Comparison of ENCODE assay signal across 3 fruit fly cellular contexts in genomic region chr3L:14977536-14978495, dm6.
TF ChIP-seq lines count a peak whose summit lies in the region.

No protein-coding gene starts in this region.

TF ChIP-seq in whole organism, embryonic, 481 proteins besides CTCF, POLR2A, EP300 and RAD21 (continued from another document and continues in another):
- TF ChIP-seq jumu (GFP tag; optimal IDR thresholded peaks at IDR 0.05; lab: Kevin White, UChicago): no peak
- peak; percentile 27 for TF ChIP-seq CG10462 (GFP tag; optimal IDR thresholded peaks at IDR 0.05; lab: Kevin White, UChicago)
- peak; percentile 41; the same call in 1 of the 2 replicates for TF ChIP-seq amos (GFP tag; IDR thresholded peaks at IDR 0.05; lab: Robert Waterston, UW; ENCODE audit: partially characterized antibody)
- TF ChIP-seq hb (GFP tag; IDR thresholded peaks at IDR 0.05; lab: Robert Waterston, UW; ENCODE audit: partially characterized antibody): no peak
- no peak for TF ChIP-seq bab2 (GFP tag; optimal IDR thresholded peaks at IDR 0.05; lab: Kevin White, UChicago)
- no peak for TF ChIP-seq salm (tag; optimal IDR thresholded peaks at IDR 0.05; lab: Kevin White, UChicago)
- TF ChIP-seq Deaf1 (tag; optimal IDR thresholded peaks at IDR 0.05; lab: Kevin White, UChicago): peak; percentile 83
- TF ChIP-seq CG34376 (GFP tag; optimal IDR thresholded peaks at IDR 0.05; lab: Kevin White, UChicago): peak; percentile 46
- peak; percentile 97 for TF ChIP-seq kni (GFP tag; optimal IDR thresholded peaks at IDR 0.05; lab: Kevin White, UChicago)
- no peak for TF ChIP-seq CG5245 (GFP tag; optimal IDR thresholded peaks at IDR 0.05; lab: Kevin White, UChicago)
- no peak for TF ChIP-seq Vsx1 (GFP tag; optimal IDR thresholded peaks at IDR 0.05; lab: Kevin White, UChicago)
- peak; percentile 59 for TF ChIP-seq Abd-B (GFP tag; optimal IDR thresholded peaks at IDR 0.05; lab: Kevin White, UChicago)
- no peak for TF ChIP-seq tx (GFP tag; optimal IDR thresholded peaks at IDR 0.05; lab: Kevin White, UChicago)
- TF ChIP-seq CG10431 (GFP tag; optimal IDR thresholded peaks at IDR 0.05; lab: Kevin White, UChicago): peak; percentile 27
- peak; percentile 11 for TF ChIP-seq org-1 (GFP tag; optimal IDR thresholded peaks at IDR 0.05; lab: Kevin White, UChicago)
- no peak for TF ChIP-seq CG15073 (GFP tag; optimal IDR thresholded peaks at IDR 0.05; lab: Kevin White, UChicago)
- no peak; the same call in 2 of the 3 replicates for TF ChIP-seq sr (GFP tag; IDR thresholded peaks at IDR 0.05; lab: Robert Waterston, UW)
- no peak for TF ChIP-seq kay (GFP tag; optimal IDR thresholded peaks at IDR 0.05; lab: Kevin White, UChicago)
- no peak for TF ChIP-seq Side (GFP tag; optimal IDR thresholded peaks at IDR 0.05; lab: Kevin White, UChicago)
- no peak for TF ChIP-seq cwo (GFP tag; optimal IDR thresholded peaks at IDR 0.05; lab: Kevin White, UChicago)
- TF ChIP-seq Stat92E (GFP tag; optimal IDR thresholded peaks at IDR 0.05; lab: Kevin White, UChicago): peak in 1 of 3 experiments; percentile 7
- no peak for TF ChIP-seq D19A (tag; optimal IDR thresholded peaks at IDR 0.05; lab: Kevin White, UChicago)
- no peak for TF ChIP-seq ase (GFP tag; IDR thresholded peaks at IDR 0.05; lab: Robert Waterston, UW)
- TF ChIP-seq emc (GFP tag; optimal IDR thresholded peaks at IDR 0.05; lab: Kevin White, UChicago): no peak
- TF ChIP-seq Poxn (GFP tag; IDR thresholded peaks at IDR 0.05; lab: Robert Waterston, UW): no peak
- no peak for TF ChIP-seq Sin3A (optimal IDR thresholded peaks at IDR 0.05; lab: Kevin White, UChicago)
- no peak for TF ChIP-seq sc (optimal IDR thresholded peaks at IDR 0.05; lab: Kevin White, UChicago)
- no peak for TF ChIP-seq sc (GFP tag; optimal IDR thresholded peaks at IDR 0.05; lab: Kevin White, UChicago)
- TF ChIP-seq TFAM (GFP tag; optimal IDR thresholded peaks at IDR 0.05; lab: Kevin White, UChicago): no peak
- no peak for TF ChIP-seq Bdp1 (GFP tag; optimal IDR thresholded peaks at IDR 0.05; lab: Kevin White, UChicago)
- TF ChIP-seq hth (optimal IDR thresholded peaks at IDR 0.05; lab: Kevin White, UChicago): no peak
- TF ChIP-seq Dll (GFP tag; IDR thresholded peaks at IDR 0.05; lab: Robert Waterston, UW; ENCODE audit: partially characterized antibody): 0 out of 4 replicates have a peak, but pooled peaks have one; percentile 36
- no peak for TF ChIP-seq maf-S (GFP tag; optimal IDR thresholded peaks at IDR 0.05; lab: Kevin White, UChicago)
- no peak for TF ChIP-seq CG6654 (GFP tag; optimal IDR thresholded peaks at IDR 0.05; lab: Kevin White, UChicago)
- peak; percentile 17 for TF ChIP-seq CG31365 (tag; optimal IDR thresholded peaks at IDR 0.05; lab: Kevin White, UChicago)
- peak; percentile 71 for TF ChIP-seq CG7556 (GFP tag; optimal IDR thresholded peaks at IDR 0.05; lab: Kevin White, UChicago)
- no peak for TF ChIP-seq esg (GFP tag; conservative IDR thresholded peaks at IDR 0.05; lab: Robert Waterston, UW)
- TF ChIP-seq tin (GFP tag; optimal IDR thresholded peaks at IDR 0.05; lab: Kevin White, UChicago): peak; percentile 6
- no peak for TF ChIP-seq CG12071 (GFP tag; optimal IDR thresholded peaks at IDR 0.05; lab: Kevin White, UChicago)
- TF ChIP-seq CG6791 (GFP tag; IDR thresholded peaks at IDR 0.05; lab: Robert Waterston, UW; ENCODE audit: partially characterized antibody): peak; percentile 62; the same call in 1 of the 3 replicates
- no peak for TF ChIP-seq Dp (GFP tag; optimal IDR thresholded peaks at IDR 0.05; lab: Kevin White, UChicago)
- no peak for TF ChIP-seq Fer3 (tag; optimal IDR thresholded peaks at IDR 0.05; lab: Kevin White, UChicago)
- no peak for TF ChIP-seq Lim3 (GFP tag; IDR thresholded peaks at IDR 0.05; lab: Robert Waterston, UW)
- peak; percentile 91 for TF ChIP-seq CG17361 (GFP tag; IDR thresholded peaks at IDR 0.05; lab: Robert Waterston, UW)

TF ChIP-seq in whole organism, prepupa, 60 proteins besides CTCF, POLR2A, EP300 and RAD21 (continued from another document):
- TF ChIP-seq dac (GFP tag; optimal IDR thresholded peaks at IDR 0.05; lab: Kevin White, UChicago): no peak
- TF ChIP-seq CG11902 (GFP tag; optimal IDR thresholded peaks at IDR 0.05; lab: Kevin White, UChicago): peak; percentile 10
- TF ChIP-seq acj6 (GFP tag; optimal IDR thresholded peaks at IDR 0.05; lab: Kevin White, UChicago): peak; percentile 59
- peak; percentile 67 for TF ChIP-seq Hr39 (GFP tag; optimal IDR thresholded peaks at IDR 0.05; lab: Kevin White, UChicago)
- TF ChIP-seq Blimp-1 (GFP tag; optimal IDR thresholded peaks at IDR 0.05; lab: Kevin White, UChicago): peak; percentile 7
- TF ChIP-seq esn (GFP tag; optimal IDR thresholded peaks at IDR 0.05; lab: Kevin White, UChicago): peak; percentile 79
- peak; percentile 42 for TF ChIP-seq cyc (GFP tag; optimal IDR thresholded peaks at IDR 0.05; lab: Kevin White, UChicago)
- TF ChIP-seq salr (GFP tag; optimal IDR thresholded peaks at IDR 0.05; lab: Kevin White, UChicago): peak; percentile 20 to 82
- TF ChIP-seq Met (GFP tag; optimal IDR thresholded peaks at IDR 0.05; lab: Kevin White, UChicago): peak; percentile 60
- TF ChIP-seq CG6276 (GFP tag; optimal IDR thresholded peaks at IDR 0.05; lab: Kevin White, UChicago): no peak
- peak; percentile 59 for TF ChIP-seq spab (GFP tag; optimal IDR thresholded peaks at IDR 0.05; lab: Kevin White, UChicago)
- TF ChIP-seq ss (GFP tag; optimal IDR thresholded peaks at IDR 0.05; lab: Kevin White, UChicago): peak; percentile 2 to 65
- peak; percentile 61 for TF ChIP-seq CG32006 (GFP tag; optimal IDR thresholded peaks at IDR 0.05; lab: Kevin White, UChicago)
- TF ChIP-seq Lpt (GFP tag; optimal IDR thresholded peaks at IDR 0.05; lab: Kevin White, UChicago): no peak
- peak; percentile 23 for TF ChIP-seq CG11762 (GFP tag; optimal IDR thresholded peaks at IDR 0.05; lab: Kevin White, UChicago; ENCODE audit: insufficient read depth)
- TF ChIP-seq CG8632 (GFP tag; optimal IDR thresholded peaks at IDR 0.05; lab: Kevin White, UChicago): peak; percentile 33
- peak; percentile 51 for TF ChIP-seq Sox102F (GFP tag; optimal IDR thresholded peaks at IDR 0.05; lab: Kevin White, UChicago)
- TF ChIP-seq CG9139 (GFP tag; optimal IDR thresholded peaks at IDR 0.05; lab: Kevin White, UChicago): no peak
- peak; percentile 58 for TF ChIP-seq CG1621 (tag; optimal IDR thresholded peaks at IDR 0.05; lab: Kevin White, UChicago)
- peak; percentile 46 for TF ChIP-seq achi (GFP tag; optimal IDR thresholded peaks at IDR 0.05; lab: Kevin White, UChicago)
- peak; percentile 57 for TF ChIP-seq CG34406 (GFP tag; optimal IDR thresholded peaks at IDR 0.05; lab: Kevin White, UChicago)
- no peak for TF ChIP-seq CG6854 (GFP tag; optimal IDR thresholded peaks at IDR 0.05; lab: Kevin White, UChicago)
- TF ChIP-seq fd59A (GFP tag; optimal IDR thresholded peaks at IDR 0.05; lab: Kevin White, UChicago): peak; percentile 49
- no peak for TF ChIP-seq CG11294 (GFP tag; IDR thresholded peaks at IDR 0.05; lab: Robert Waterston, UW)
- TF ChIP-seq CG15336 (GFP tag; IDR thresholded peaks at IDR 0.05; lab: Robert Waterston, UW): no peak
- no peak for TF ChIP-seq CG4318 (GFP tag; optimal IDR thresholded peaks at IDR 0.05; lab: Kevin White, UChicago)
- TF ChIP-seq CG8119 (GFP tag; IDR thresholded peaks at IDR 0.05; lab: Robert Waterston, UW): no peak
- TF ChIP-seq CG3919 (GFP tag; optimal IDR thresholded peaks at IDR 0.05; lab: Kevin White, UChicago): peak; percentile 22
- peak; percentile 64 for TF ChIP-seq Smox (GFP tag; optimal IDR thresholded peaks at IDR 0.05; lab: Kevin White, UChicago)
- no peak for TF ChIP-seq Hr4 (GFP tag; optimal IDR thresholded peaks at IDR 0.05; lab: Kevin White, UChicago)
- no peak for TF ChIP-seq CG7368 (GFP tag; optimal IDR thresholded peaks at IDR 0.05; lab: Kevin White, UChicago)
- peak; percentile 28 for TF ChIP-seq lz (GFP tag; optimal IDR thresholded peaks at IDR 0.05; lab: Kevin White, UChicago)
- TF ChIP-seq CG10669 (GFP tag; optimal IDR thresholded peaks at IDR 0.05; lab: Kevin White, UChicago): peak; percentile 34
- peak; percentile 37 for TF ChIP-seq pdm3 (GFP tag; optimal IDR thresholded peaks at IDR 0.05; lab: Kevin White, UChicago)
- TF ChIP-seq CG6808 (GFP tag; optimal IDR thresholded peaks at IDR 0.05; lab: Kevin White, UChicago): peak; percentile 63
- TF ChIP-seq vri (GFP tag; optimal IDR thresholded peaks at IDR 0.05; lab: Kevin White, UChicago): no peak
TF ChIP-seq in whole organism, prepupa: peak in this region for 42.

TF ChIP-seq in whole organism, wandering third instar larva, 38 proteins besides CTCF, POLR2A, EP300 and RAD21 (continued from another document):
- TF ChIP-seq rgr (GFP tag; optimal IDR thresholded peaks at IDR 0.05; lab: Kevin White, UChicago) (peak; percentile 20), N (GFP tag; optimal IDR thresholded peaks at IDR 0.05; lab: Kevin White, UChicago) (no peak), Hr83 (GFP tag; optimal IDR thresholded peaks at IDR 0.05; lab: Kevin White, UChicago; ENCODE audit: poor library complexity, severe bottlenecking) (no peak), brk (GFP tag; optimal IDR thresholded peaks at IDR 0.05; lab: Kevin White, UChicago) (no peak), dl (GFP tag; optimal IDR thresholded peaks at IDR 0.05; lab: Kevin White, UChicago; ENCODE audit: insufficient read depth in 1 of 2, partially characterized antibody in 2 of 2) (no peak)
TF ChIP-seq in whole organism, wandering third instar larva: peak in this region for 12.
